Fruit fly (Drosophila melanogaster) whole organism, embryonic: ENCODE measurements around the gene CG12522.

Experiments used
- ATbp ChIP-seq: fragments of 200-800 bp; sonication (Bioruptor generic); optimal IDR thresholded peaks from 2 replicates; lab custom pipeline; 2017; ENCODE audit warnings: missing biosample characterization, mild to moderate bottlenecking, missing genetic modification characterization, missing genetic modification reagents
- Bgb ChIP-seq: fragments of 200-800 bp; sonication (Bioruptor generic); IDR thresholded peaks from 2 replicates; pipeline ENCODE4 v1.3.6; 2022; ENCODE audit warnings: missing biosample characterization, missing genetic modification characterization; ENCODE audit not compliant: partially characterized antibody
- BtbVII ChIP-seq: fragments of 200-800 bp; sonication (Bioruptor generic); optimal IDR thresholded peaks from 3 replicates; lab custom pipeline; 2017; ENCODE audit warnings: missing biosample characterization, mild to moderate bottlenecking, missing genetic modification characterization
- CG10959 ChIP-seq: fragments of 200-800 bp; sonication (Bioruptor generic); IDR thresholded peaks from 2 replicates; pipeline ENCODE4 v1.3.6; 2022; ENCODE audit warnings: missing biosample characterization, missing genetic modification characterization
- CG11085 ChIP-seq: fragments of 200-800 bp; sonication (Bioruptor generic); IDR thresholded peaks from 2 replicates; pipeline ENCODE4 v1.3.6; 2022; ENCODE audit warnings: missing biosample characterization, missing genetic modification characterization
- CG12236 ChIP-seq: fragments of 200-800 bp; sonication (Bioruptor generic); optimal IDR thresholded peaks from 2 replicates; lab custom pipeline; 2016; ENCODE audit warnings: missing biosample characterization, missing genetic modification characterization
- CG14860 ChIP-seq: fragments of 200-800 bp; sonication (Bioruptor generic); IDR thresholded peaks from 3 replicates; pipeline ENCODE4 v1.3.6; 2022; ENCODE audit warnings: missing biosample characterization, missing genetic modification characterization; ENCODE audit not compliant: partially characterized antibody
- CG15479 ChIP-seq: fragments of 200-800 bp; sonication (Bioruptor generic); optimal IDR thresholded peaks from 3 replicates; lab custom pipeline; 2019; ENCODE audit warnings: missing biosample characterization, mild to moderate bottlenecking, missing genetic modification characterization, moderate library complexity
- CG16779 ChIP-seq: fragments of 200-800 bp; sonication (Bioruptor generic); IDR thresholded peaks from 2 replicates; pipeline ENCODE4 v1.3.6; 2022; ENCODE audit warnings: missing biosample characterization, missing genetic modification characterization
- CG17385 ChIP-seq: fragments of 200-800 bp; sonication (Bioruptor generic); optimal IDR thresholded peaks from 3 replicates; lab custom pipeline; 2018; ENCODE audit warnings: missing biosample characterization, mild to moderate bottlenecking, missing genetic modification characterization
- CG2116 ChIP-seq: fragments of 200-800 bp; sonication (Bioruptor generic); optimal IDR thresholded peaks from 3 replicates; lab custom pipeline; 2018; ENCODE audit warnings: missing biosample characterization, mild to moderate bottlenecking, missing genetic modification characterization
- CG30020 ChIP-seq: fragments of 200-800 bp; optimal IDR thresholded peaks from 2 replicates; lab custom pipeline; 2019; ENCODE audit warnings: missing biosample characterization, mild to moderate bottlenecking, missing genetic modification characterization, moderate library complexity
- CG30431 ChIP-seq: fragments of 200-800 bp; sonication (Bioruptor generic); optimal IDR thresholded peaks from 2 replicates; lab custom pipeline; 2017; ENCODE audit warnings: missing biosample characterization, missing genetic modification characterization
- CG3065 ChIP-seq: fragments of 200-800 bp; sonication (Bioruptor generic); optimal IDR thresholded peaks from 2 replicates; lab custom pipeline; 2016; ENCODE audit warnings: missing biosample characterization, missing genetic modification characterization
- CG3163 ChIP-seq: fragments of 200-800 bp; sonication (Bioruptor generic); optimal IDR thresholded peaks from 3 replicates; lab custom pipeline; 2016; ENCODE audit warnings: missing biosample characterization, missing genetic modification characterization
- CG32532 ChIP-seq: fragments of 200-800 bp; sonication (Bioruptor generic); IDR thresholded peaks from 2 replicates; pipeline ENCODE4 v1.3.6; 2022; ENCODE audit warnings: missing biosample characterization, missing genetic modification characterization
- CG3281 ChIP-seq: fragments of 200-800 bp; sonication (Bioruptor generic); optimal IDR thresholded peaks from 3 replicates; lab custom pipeline; 2017; ENCODE audit warnings: missing biosample characterization, mild to moderate bottlenecking, missing genetic modification characterization
- CG5245 ChIP-seq: fragments of 200-800 bp; sonication (Bioruptor generic); optimal IDR thresholded peaks from 3 replicates; lab custom pipeline; 2016; ENCODE audit warnings: missing biosample characterization, missing genetic modification characterization
- CG6813 ChIP-seq: fragments of 200-800 bp; sonication (Bioruptor generic); optimal IDR thresholded peaks from 2 replicates; lab custom pipeline; 2017; ENCODE audit warnings: missing biosample characterization, missing genetic modification characterization, mild to moderate bottlenecking, moderate library complexity, missing genetic modification reagents
- CG8359 ChIP-seq: fragments of 200-800 bp; sonication (Bioruptor generic); optimal IDR thresholded peaks from 2 replicates; lab custom pipeline; 2017; ENCODE audit warnings: missing biosample characterization, mild to moderate bottlenecking, missing genetic modification characterization, borderline replicate concordance
- CG9727 ChIP-seq: fragments of 200-800 bp; sonication (Bioruptor generic); optimal IDR thresholded peaks from 3 replicates; lab custom pipeline; 2017; ENCODE audit warnings: missing biosample characterization, mild to moderate bottlenecking, missing genetic modification characterization
- CoRest ChIP-seq: fragments of 200-800 bp; sonication (Bioruptor generic); optimal IDR thresholded peaks from 3 replicates; lab custom pipeline; 2018; ENCODE audit warnings: missing biosample characterization, mild to moderate bottlenecking, missing genetic modification characterization, moderate library complexity
- Dfd ChIP-seq, 2 experiments: fragments of >200 bp; optimal IDR thresholded peaks; 2 replicates each; lab custom pipeline; 2017; ENCODE audit warnings: missing biosample characterization in 2 of 2, missing genetic modification characterization in 2 of 2
- Hey ChIP-seq: fragments of 200-800 bp; sonication (Bioruptor generic); optimal IDR thresholded peaks from 3 replicates; lab custom pipeline; 2018; ENCODE audit warnings: missing biosample characterization, mild to moderate bottlenecking, missing genetic modification characterization
- MBD-R2 ChIP-seq: fragments of 200-800 bp; sonication (Bioruptor generic); IDR thresholded peaks from 2 replicates; pipeline ENCODE4 v1.3.6; 2022; ENCODE audit warnings: missing biosample characterization, missing genetic modification characterization
- MESR4 ChIP-seq: fragments of 200-800 bp; sonication (Bioruptor generic); optimal IDR thresholded peaks from 2 replicates; lab custom pipeline; 2018; ENCODE audit warnings: missing biosample characterization, mild to moderate bottlenecking, missing genetic modification characterization, moderate library complexity
- Mrtf ChIP-seq: fragments of 200-800 bp; sonication (Bioruptor generic); IDR thresholded peaks from 3 replicates; pipeline ENCODE4 v1.3.6; 2022; ENCODE audit warnings: missing biosample characterization, missing genetic modification characterization
- Rfx ChIP-seq: fragments of 200-800 bp; sonication (Bioruptor generic); IDR thresholded peaks from 2 replicates; pipeline ENCODE4 v1.3.6; 2022; ENCODE audit warnings: missing biosample characterization, missing genetic modification characterization
- Sin3A ChIP-seq: fragments of >200 bp; optimal IDR thresholded peaks from 2 replicates; lab custom pipeline; 2018
- Sry-δ ChIP-seq: fragments of 200-800 bp; sonication (Bioruptor generic); optimal IDR thresholded peaks from 2 replicates; lab custom pipeline; 2016; ENCODE audit warnings: missing biosample characterization, missing genetic modification characterization
- Vsx1 ChIP-seq: fragments of 200-800 bp; sonication (Bioruptor generic); optimal IDR thresholded peaks from 2 replicates; lab custom pipeline; 2017; ENCODE audit warnings: missing biosample characterization, mild to moderate bottlenecking, missing genetic modification characterization, missing genetic modification reagents
- abd-A ChIP-seq: fragments of 200-800 bp; sonication (Bioruptor generic); optimal IDR thresholded peaks from 3 replicates; lab custom pipeline; 2019; ENCODE audit warnings: missing biosample characterization, mild to moderate bottlenecking, missing genetic modification characterization, moderate library complexity
- az2 ChIP-seq: fragments of 200-800 bp; sonication (Bioruptor generic); optimal IDR thresholded peaks from 3 replicates; lab custom pipeline; 2016; ENCODE audit warnings: missing biosample characterization, missing genetic modification characterization
- crol ChIP-seq: fragments of 200-800 bp; sonication (Bioruptor generic); IDR thresholded peaks from 2 replicates; pipeline ENCODE4 v1.3.6; 2022; ENCODE audit warnings: missing biosample characterization, missing genetic modification characterization
- cwo ChIP-seq: fragments of 200-800 bp; sonication (Bioruptor generic); optimal IDR thresholded peaks from 3 replicates; lab custom pipeline; 2017; ENCODE audit warnings: missing biosample characterization, missing genetic modification characterization, mild to moderate bottlenecking, moderate library complexity, missing genetic modification reagents
- dm ChIP-seq: fragments of 200-800 bp; sonication (Bioruptor generic); optimal IDR thresholded peaks from 3 replicates; lab custom pipeline; 2016; ENCODE audit warnings: missing biosample characterization, missing genetic modification characterization
- dmrt99B ChIP-seq: fragments of 200-800 bp; sonication (Bioruptor generic); optimal IDR thresholded peaks from 2 replicates; lab custom pipeline; 2018; ENCODE audit warnings: missing biosample characterization, mild to moderate bottlenecking, missing genetic modification characterization, moderate library complexity
- dpn ChIP-seq, 2 experiments: fragments of 200-800 bp; sonication (Bioruptor generic); optimal IDR thresholded peaks; 3 replicates each; lab custom pipeline; 2016; ENCODE audit warnings: missing biosample characterization in 2 of 2, missing genetic modification characterization in 2 of 2
- dysf ChIP-seq: fragments of 200-800 bp; sonication (Bioruptor generic); IDR thresholded peaks from 3 replicates; pipeline ENCODE4 v1.3.6; 2022; ENCODE audit warnings: missing biosample characterization, missing genetic modification characterization
- ind ChIP-seq: fragments of 200-800 bp; sonication (Bioruptor generic); optimal IDR thresholded peaks from 3 replicates; lab custom pipeline; 2016; ENCODE audit warnings: missing biosample characterization, missing genetic modification characterization
- kah ChIP-seq: fragments of 200-800 bp; sonication (Bioruptor generic); optimal IDR thresholded peaks from 2 replicates; lab custom pipeline; 2018; ENCODE audit warnings: missing biosample characterization, mild to moderate bottlenecking, missing genetic modification characterization
- kay ChIP-seq: fragments of 200-800 bp; sonication (Bioruptor generic); optimal IDR thresholded peaks from 2 replicates; lab custom pipeline; 2016; ENCODE audit warnings: missing biosample characterization, missing genetic modification characterization
- lbe ChIP-seq: fragments of 200-800 bp; sonication (Bioruptor generic); optimal IDR thresholded peaks from 2 replicates; lab custom pipeline; 2016; ENCODE audit warnings: missing biosample characterization, mild to moderate bottlenecking, missing genetic modification characterization
- maf-S ChIP-seq: fragments of 200-800 bp; sonication (Bioruptor generic); optimal IDR thresholded peaks from 2 replicates; lab custom pipeline; 2016; ENCODE audit warnings: missing biosample characterization, missing genetic modification characterization
- oc ChIP-seq: fragments of 200-800 bp; sonication (Bioruptor generic); optimal IDR thresholded peaks from 2 replicates; lab custom pipeline; 2018; ENCODE audit warnings: missing biosample characterization, mild to moderate bottlenecking, missing genetic modification characterization, moderate library complexity
- stc ChIP-seq: fragments of 200-800 bp; sonication (Bioruptor generic); IDR thresholded peaks from 2 replicates; pipeline ENCODE4 v1.3.6; 2022; ENCODE audit warnings: missing biosample characterization, missing genetic modification characterization
- sug ChIP-seq: fragments of 200-800 bp; optimal IDR thresholded peaks from 2 replicates; lab custom pipeline; 2019; ENCODE audit warnings: missing biosample characterization, mild to moderate bottlenecking, missing genetic modification characterization, moderate library complexity
- tna ChIP-seq: fragments of 200-800 bp; sonication (Bioruptor generic); IDR thresholded peaks from 2 replicates; pipeline ENCODE4 v1.3.6; 2022; ENCODE audit warnings: missing biosample characterization, missing genetic modification characterization; ENCODE audit not compliant: partially characterized antibody
- ttk ChIP-seq: fragments of 200-800 bp; sonication (Bioruptor generic); IDR thresholded peaks from 2 replicates; pipeline ENCODE4 v2.1.2; 2022; ENCODE audit warnings: missing biosample characterization, missing genetic modification characterization
- wdn ChIP-seq: fragments of 200-800 bp; sonication (Bioruptor generic); IDR thresholded peaks from 2 replicates; pipeline ENCODE4 v1.3.6; 2022; ENCODE audit warnings: missing biosample characterization, missing genetic modification characterization
- zen2 ChIP-seq: fragments of 200-800 bp; sonication (Bioruptor generic); IDR thresholded peaks from 3 replicates; pipeline ENCODE4 v1.3.6; 2022; ENCODE audit warnings: missing biosample characterization, missing genetic modification characterization; ENCODE audit not compliant: partially characterized antibody

Gene CG12522

dm6 chr3L:11120419-11120958, 12.5 kb downstream of the CG12522 start, which contains the start of the genes FoxK and mRpL2 (continued):
- peak; percentile 35 for TF ChIP-seq CG2116 (GFP tag; lab: Kevin White, UChicago)
- TF ChIP-seq dysf (GFP tag; lab: Robert Waterston, UW), result no peak
- no peak for TF ChIP-seq CG12236 (GFP tag; lab: Kevin White, UChicago)
- no peak for TF ChIP-seq dpn (GFP tag; optimal IDR thresholded peaks at IDR 0.05; lab: Kevin White, UChicago)
- peak; percentile 79 for TF ChIP-seq CG3065 (GFP tag; lab: Kevin White, UChicago)
- TF ChIP-seq oc, result no peak
- peak; percentile 53 for TF ChIP-seq Sry-δ (GFP tag; lab: Kevin White, UChicago)
- no peak for TF ChIP-seq dmrt99B (tag; lab: Kevin White, UChicago)
- TF ChIP-seq Dfd (GFP tag; optimal IDR thresholded peaks at IDR 0.05; lab: Kevin White, UChicago), result no peak
- no peak for TF ChIP-seq CG3163
- no peak for TF ChIP-seq kay (GFP tag; lab: Kevin White, UChicago)
- TF ChIP-seq CG15479 (GFP tag; lab: Kevin White, UChicago), result no peak
- peak; percentile 27; the same call in 1 of the 2 replicates for TF ChIP-seq tna
- no peak for TF ChIP-seq CG14860 (GFP tag; lab: Robert Waterston, UW)
- TF ChIP-seq CoRest (tag; lab: Kevin White, UChicago), result no peak
- peak; percentile 80 for TF ChIP-seq CG8359 (GFP tag; lab: Kevin White, UChicago)
- no peak for TF ChIP-seq ind (GFP tag; lab: Kevin White, UChicago)
- no peak for TF ChIP-seq Mrtf (GFP tag; lab: Robert Waterston, UW)
- TF ChIP-seq CG30431, result no peak
- TF ChIP-seq CG6813 (GFP tag; lab: Kevin White, UChicago), result no peak
- TF ChIP-seq ATbp, result no peak
- peak; percentile 5 for TF ChIP-seq CG3281 (GFP tag; lab: Kevin White, UChicago)
- TF ChIP-seq CG9727, result no peak
- no peak for TF ChIP-seq CG10959
- TF ChIP-seq Rfx (GFP tag; lab: Robert Waterston, UW), result no peak
- peak; percentile 72 for TF ChIP-seq Sin3A (lab: Kevin White, UChicago)
- no peak for TF ChIP-seq kah
- TF ChIP-seq sug (tag; lab: Kevin White, UChicago), result peak; percentile 0
- no peak for TF ChIP-seq CG16779
- TF ChIP-seq Bgb (GFP tag; lab: Robert Waterston, UW), result peak; percentile 23; the same call in 1 of the 2 replicates
- TF ChIP-seq Vsx1, result no peak
- no peak for TF ChIP-seq BtbVII
- no peak for TF ChIP-seq wdn
- TF ChIP-seq crol, result no peak; the same call in 1 of the 2 replicates
- TF ChIP-seq dm (GFP tag; lab: Kevin White, UChicago), result peak; percentile 90
- TF ChIP-seq ttk (GFP tag; lab: Robert Waterston, UW), result no peak
- TF ChIP-seq MBD-R2, result peak; percentile 89
- TF ChIP-seq CG5245, result no peak
- TF ChIP-seq lbe (GFP tag; lab: Kevin White, UChicago), result peak; percentile 74
- TF ChIP-seq CG17385 (GFP tag; lab: Kevin White, UChicago), result peak; percentile 99
- peak; percentile 71 for TF ChIP-seq MESR4 (GFP tag; lab: Kevin White, UChicago)
- no peak for TF ChIP-seq abd-A (tag; lab: Kevin White, UChicago)
- TF ChIP-seq az2 (GFP tag; lab: Kevin White, UChicago), result no peak
- TF ChIP-seq Hey (tag; lab: Kevin White, UChicago), result no peak
- no peak for TF ChIP-seq zen2
- no peak for TF ChIP-seq CG11085 (GFP tag; lab: Robert Waterston, UW)
- no peak for TF ChIP-seq CG32532
- TF ChIP-seq CG30020 (tag; lab: Kevin White, UChicago), result peak; percentile 29
- no peak for TF ChIP-seq stc (GFP tag; lab: Robert Waterston, UW)
- TF ChIP-seq maf-S (GFP tag; lab: Kevin White, UChicago), result no peak
- TF ChIP-seq cwo, result peak; percentile 64
